Worm (Caenorhabditis elegans) whole organism, L4 larva: ENCODE data around the gene cnb-1.

Source experiments
- D1046.2 ChIP-seq: fragments of 200-800 bp; sonication (Bioruptor generic); IDR thresholded peaks from 2 replicates; pipeline ENCODE4 v1.3.6; 2022; ENCODE audit warnings: missing genetic modification characterization, missing compliant biosample characterization
- F49E8.2 ChIP-seq: sonication (generic microtip); optimal IDR thresholded peaks from 2 replicates; lab custom pipeline; 2016; ENCODE audit warnings: missing compliant biosample characterization, mild to moderate bottlenecking, missing genetic modification characterization, borderline replicate concordance
- R02D3.7 ChIP-seq: fragments of 150-350 bp; sonication (generic microtip); optimal IDR thresholded peaks from 3 replicates; lab custom pipeline; 2014; ENCODE audit warnings: missing biosample characterization, missing genetic modification characterization
- T26A8.4 ChIP-seq: fragments of 200-800 bp; sonication (Bioruptor generic); IDR thresholded peaks from 2 replicates; pipeline ENCODE4 v1.3.6; 2022; ENCODE audit warnings: missing genetic modification characterization, missing compliant biosample characterization
- Y5F2A.4 ChIP-seq: fragments of 200-800 bp; sonication (Bioruptor generic); optimal IDR thresholded peaks from 2 replicates; lab custom pipeline; 2018; ENCODE audit warnings: mild to moderate bottlenecking, missing genetic modification characterization, missing compliant biosample characterization
- ZK337.2 ChIP-seq: fragments of 200-800 bp; sonication (Bioruptor generic); IDR thresholded peaks from 2 replicates; pipeline ENCODE4 v1.3.6; 2022; ENCODE audit warnings: missing genetic modification reagents, missing genetic modification characterization, missing compliant biosample characterization
- aha-1 ChIP-seq: fragments of 150-350 bp; peaks from one replicate; lab custom pipeline; 2014; ENCODE audit warnings: missing biosample characterization, missing genetic modification characterization
- ceh-28 ChIP-seq: fragments of 150-350 bp; optimal IDR thresholded peaks from 2 replicates; lab custom pipeline; 2014; ENCODE audit warnings: missing biosample characterization, missing genetic modification reagents, missing genetic modification characterization
- ceh-44 ChIP-seq: fragments of 200-800 bp; sonication (Bioruptor generic); IDR thresholded peaks from 2 replicates; pipeline ENCODE4 v1.3.6; 2022; ENCODE audit warnings: missing genetic modification reagents, missing genetic modification characterization, missing compliant biosample characterization
- daf-16 ChIP-seq, 3 experiments: sonication (generic microtip); optimal IDR thresholded peaks; 2 replicates each; lab custom pipeline; 2016 to 2017; ENCODE audit warnings: missing genetic modification characterization in 3 of 3, missing genetic modification reagents in 3 of 3, mild to moderate bottlenecking in 2 of 3, missing compliant biosample characterization in 2 of 3, missing biosample characterization in 1 of 3, moderate library complexity in 1 of 3
- dmd-8 ChIP-seq: fragments of 200-800 bp; sonication (Bioruptor generic); IDR thresholded peaks from 2 replicates; pipeline ENCODE4 v1.3.6; 2022; ENCODE audit warnings: missing genetic modification characterization, missing compliant biosample characterization
- dmd-9 ChIP-seq: fragments of 200-800 bp; sonication (Bioruptor generic); IDR thresholded peaks from 2 replicates; pipeline ENCODE4 v1.3.6; 2022; ENCODE audit warnings: missing genetic modification reagents, missing genetic modification characterization, missing compliant biosample characterization
- dpl-1 ChIP-seq: fragments of 150-350 bp; optimal IDR thresholded peaks from 2 replicates; lab custom pipeline; 2014; ENCODE audit warnings: missing biosample characterization, missing genetic modification reagents, missing genetic modification characterization
- dve-1 ChIP-seq: sonication (generic microtip); optimal IDR thresholded peaks from 2 replicates; lab custom pipeline; 2017; ENCODE audit warnings: antibody characterized with exemption, mild to moderate bottlenecking, missing genetic modification characterization, missing compliant biosample characterization; ENCODE audit not compliant: insufficient read depth
- egl-43 ChIP-seq: fragments of 200-800 bp; sonication (Bioruptor generic); IDR thresholded peaks from 2 replicates; pipeline ENCODE4 v1.3.6; 2022; ENCODE audit warnings: missing genetic modification reagents, missing genetic modification characterization, missing compliant biosample characterization
- gei-8 ChIP-seq: fragments of 200-800 bp; sonication (Bioruptor generic); optimal IDR thresholded peaks from 2 replicates; lab custom pipeline; 2018; ENCODE audit warnings: mild to moderate bottlenecking, missing genetic modification characterization, missing compliant biosample characterization
- hlh-11 ChIP-seq: fragments of 200-800 bp; sonication (Bioruptor generic); optimal IDR thresholded peaks from 2 replicates; lab custom pipeline; 2018; ENCODE audit warnings: mild to moderate bottlenecking, missing genetic modification characterization, missing compliant biosample characterization
- hlh-30 ChIP-seq: sonication (generic microtip); optimal IDR thresholded peaks from 2 replicates; lab custom pipeline; 2017; ENCODE audit warnings: antibody characterized with exemption, mild to moderate bottlenecking, missing genetic modification characterization, missing compliant biosample characterization; ENCODE audit not compliant: insufficient read depth
- jun-1 ChIP-seq: fragments of 150-350 bp; optimal IDR thresholded peaks from 2 replicates; lab custom pipeline; 2014; ENCODE audit warnings: missing biosample characterization, missing genetic modification reagents, missing genetic modification characterization
- lim-7 ChIP-seq: fragments of 200-800 bp; sonication (Bioruptor generic); IDR thresholded peaks from 2 replicates; pipeline ENCODE4 v1.3.6; 2022; ENCODE audit warnings: missing genetic modification characterization, missing compliant biosample characterization
- lin-13 ChIP-seq: fragments of 150-350 bp; optimal IDR thresholded peaks from 2 replicates; lab custom pipeline; 2014; ENCODE audit warnings: missing biosample characterization, missing genetic modification reagents, missing genetic modification characterization
- lin-38 ChIP-seq: fragments of 200-800 bp; sonication (Bioruptor generic); IDR thresholded peaks from 2 replicates; pipeline ENCODE4 v1.3.6; 2022; ENCODE audit warnings: missing genetic modification reagents, missing genetic modification characterization, missing compliant biosample characterization
- mxl-2 ChIP-seq: fragments of 200-800 bp; sonication (Bioruptor generic); conservative IDR thresholded peaks from 2 replicates; pipeline ENCODE4 v1.3.6; 2022; ENCODE audit warnings: missing genetic modification reagents, missing genetic modification characterization, missing compliant biosample characterization
- mxl-3 ChIP-seq: fragments of 200-800 bp; sonication (Bioruptor generic); optimal IDR thresholded peaks from 2 replicates; lab custom pipeline; 2018; ENCODE audit warnings: mild to moderate bottlenecking, missing genetic modification characterization, missing compliant biosample characterization
- nhr-102 ChIP-seq: sonication (generic microtip); optimal IDR thresholded peaks from 2 replicates; lab custom pipeline; 2016; ENCODE audit warnings: mild to moderate bottlenecking, missing genetic modification characterization, moderate library complexity, missing compliant biosample characterization
- nhr-28 ChIP-seq: fragments of 150-350 bp; optimal IDR thresholded peaks from 2 replicates; lab custom pipeline; 2014; ENCODE audit warnings: missing biosample characterization, missing genetic modification characterization
- nhr-41 ChIP-seq: fragments of 200-800 bp; sonication (Bioruptor generic); IDR thresholded peaks from 2 replicates; pipeline ENCODE4 v1.3.6; 2022; ENCODE audit warnings: missing genetic modification reagents, missing genetic modification characterization, missing compliant biosample characterization
- nhr-77 ChIP-seq: fragments of 150-350 bp; optimal IDR thresholded peaks from 2 replicates; lab custom pipeline; 2014; ENCODE audit warnings: missing biosample characterization, missing genetic modification characterization
- php-3 ChIP-seq: fragments of 200-800 bp; sonication (Bioruptor generic); IDR thresholded peaks from 2 replicates; pipeline ENCODE4 v1.3.6; 2022; ENCODE audit warnings: missing genetic modification reagents, missing genetic modification characterization, missing compliant biosample characterization
- pqm-1 ChIP-seq: sonication (generic microtip); optimal IDR thresholded peaks from 2 replicates; lab custom pipeline; 2017; ENCODE audit warnings: missing biosample characterization, missing genetic modification characterization
- snpc-4 ChIP-seq: fragments of 150-350 bp; optimal IDR thresholded peaks from 2 replicates; lab custom pipeline; 2014; ENCODE audit warnings: missing biosample characterization, missing genetic modification characterization
- unc-62 ChIP-seq, 3 experiments: fragments of 150-350 bp in 1 of 3; sonication (generic microtip); optimal IDR thresholded peaks in 2 of 3; peaks in 1 of 3; 1 replicate in 1 of 3; 2 replicates in 2 of 3; lab custom pipeline; 2014 to 2017; ENCODE audit warnings: missing biosample characterization in 3 of 3, missing genetic modification characterization in 3 of 3, missing genetic modification reagents in 3 of 3, missing genotype in 1 of 3
- zfp-2 ChIP-seq: sonication (generic microtip); optimal IDR thresholded peaks from 2 replicates; lab custom pipeline; 2016; ENCODE audit warnings: mild to moderate bottlenecking, missing genetic modification characterization, missing compliant biosample characterization
- zfp-3 ChIP-seq: fragments of 200-800 bp; sonication (Bioruptor generic); conservative IDR thresholded peaks from 2 replicates; pipeline ENCODE4 v1.3.6; 2022; ENCODE audit warnings: missing genetic modification reagents, missing genetic modification characterization, missing compliant biosample characterization
- ztf-11 ChIP-seq: fragments of 150-350 bp; optimal IDR thresholded peaks from 2 replicates; lab custom pipeline; 2014; ENCODE audit warnings: missing biosample characterization, missing genetic modification characterization

The cnb-1 gene

ce11 chrV:11398616-11399015, 23.1 kb downstream of the cnb-1 start, which contains the start of gene nas-17:
nas-17 (plus strand) TSS chrV:11398916.
- TF ChIP-seq ceh-28 (no peak), ZK337.2 (no peak), ceh-44 (GFP tag; lab: Robert Waterston, UW) (no peak), mxl-2 (GFP tag; lab: Robert Waterston, UW) (no peak), egl-43 (no peak), lin-38 (no peak), gei-8 (GFP tag; lab: Kevin White, UChicago) (no peak), jun-1 (tag; lab: Kevin White, UChicago) (no peak)
- TF ChIP-seq, all 104 proteins: peak for 0

DNA sequence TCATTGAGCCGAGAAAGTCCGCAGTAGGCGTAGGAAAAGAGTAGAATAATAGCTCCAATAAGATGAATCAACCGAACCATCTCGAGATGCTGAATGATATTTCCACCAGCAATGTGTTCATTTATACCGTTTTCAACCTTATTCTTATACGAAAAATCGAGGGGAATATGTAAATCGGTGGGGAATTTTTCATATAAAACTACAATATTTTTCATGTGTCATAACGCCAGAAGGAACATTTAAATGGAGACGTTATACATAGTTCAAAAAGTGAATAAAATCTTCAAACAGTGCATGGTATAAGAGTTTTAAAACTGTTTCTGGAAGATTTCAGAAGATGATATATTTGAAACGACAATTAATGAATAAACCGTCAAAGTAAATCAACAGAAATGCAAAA, 27.1 kb downstream of the cnb-1 start, which contains the start of gene nas-19:
TSS of gene nas-19 (minus strand) at position 101 of the 400 bp plus-strand sequence.
- TF ChIP-seq aha-1 (tag; lab: Kevin White, UChicago) (peak; percentile 66), lim-7 (no peak)

- TF ChIP-seq mxl-3 (GFP tag; lab: Kevin White, UChicago) (peak; percentile 21), R02D3.7 (tag; lab: Kevin White, UChicago) (no peak), nhr-41 (GFP tag; lab: Robert Waterston, UW) (no peak), daf-16 (GFP tag; optimal IDR thresholded peaks at IDR 0.05; lab: Kevin White, UChicago) (no peak), daf-16 (tag; optimal IDR thresholded peaks at IDR 0.05; lab: Kevin White, UChicago) (peak; percentile 50), dmd-9 (GFP tag; lab: Robert Waterston, UW) (no peak), pqm-1 (tag; lab: Kevin White, UChicago) (peak; percentile 34), lin-13 (GFP tag; lab: Kevin White, UChicago) (no peak)
- TF ChIP-seq, all 104 proteins: peak for 3
These were observed 27.5 kb downstream of the cnb-1 start for ce11 chrV:11403059-11403458.

DNA sequence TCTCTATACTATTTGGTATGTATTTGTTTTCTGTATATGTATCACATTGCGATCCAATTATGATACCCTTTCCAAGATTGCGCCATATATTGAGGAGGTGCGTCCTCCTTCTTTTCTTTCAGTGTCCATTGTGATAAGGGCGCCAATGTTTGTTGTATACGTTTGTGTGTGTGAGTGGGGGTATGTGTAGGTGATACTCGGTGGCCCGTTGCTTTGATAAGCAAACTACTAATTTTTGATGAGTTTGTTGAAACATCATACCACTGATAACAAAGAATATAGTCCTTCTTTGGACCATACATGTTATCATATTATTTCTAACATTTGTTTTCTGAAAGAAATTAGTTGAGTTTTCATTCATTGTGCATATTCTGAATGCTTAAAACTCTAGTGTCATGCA, 28.2 kb downstream of the cnb-1 start:
- TF ChIP-seq pqm-1 (tag; lab: Kevin White, UChicago) (peak; percentile 64), nhr-102 (tag; lab: Kevin White, UChicago) (no peak), dmd-8 (no peak), dve-1 (tag; lab: Kevin White, UChicago) (peak; percentile 53), php-3 (GFP tag; lab: Robert Waterston, UW) (0 out of 2 replicates have a peak, but pooled peaks have one; percentile 38), mxl-3 (GFP tag; lab: Kevin White, UChicago) (no peak), D1046.2 (GFP tag; lab: Robert Waterston, UW) (no peak), ztf-11 (tag; lab: Kevin White, UChicago) (no peak), F49E8.2 (no peak), zfp-2 (tag; lab: Kevin White, UChicago) (no peak), hlh-11 (tag; lab: Kevin White, UChicago) (peak; percentile 55), aha-1 (tag; lab: Kevin White, UChicago) (peak; percentile 44), hlh-30 (tag; lab: Kevin White, UChicago) (no peak), zfp-3 (no peak), nhr-28 (tag; lab: Kevin White, UChicago) (peak; percentile 32), snpc-4 (tag; lab: Kevin White, UChicago) (no peak), lin-38 (no peak), dpl-1 (GFP tag; lab: Kevin White, UChicago) (no peak), T26A8.4 (GFP tag; lab: Robert Waterston, UW) (no peak), daf-16 (GFP tag; optimal IDR thresholded peaks at IDR 0.05; lab: Kevin White, UChicago) (no peak), daf-16 (tag; optimal IDR thresholded peaks at IDR 0.05; lab: Kevin White, UChicago) (peak; percentile 76), nhr-77 (no peak)

DNA sequence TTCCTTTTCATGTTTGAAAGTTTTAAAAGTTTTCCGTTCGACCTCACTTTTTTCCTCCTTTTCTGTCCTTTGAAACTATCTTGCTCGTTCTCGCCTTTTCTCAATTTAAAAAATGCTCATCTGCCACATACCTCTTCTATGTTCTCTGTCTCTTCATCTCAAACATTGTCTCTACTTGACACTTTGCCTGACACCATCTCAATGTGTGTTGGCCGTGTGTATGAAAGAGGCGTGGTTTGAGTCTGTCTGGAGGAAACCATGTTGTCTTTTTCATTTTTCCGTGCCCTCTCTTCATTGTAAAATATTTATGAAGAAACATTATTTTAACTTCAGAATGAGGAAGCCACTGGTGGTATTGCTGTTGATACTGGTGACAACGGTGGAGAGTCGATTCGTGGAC, 31.7 kb downstream of the cnb-1 start, which contains the start of gene K03B8.6:
TSS of gene K03B8.6 (plus strand) at position 334 of the 400 bp plus-strand sequence.
- TF ChIP-seq Y5F2A.4 (no peak), unc-62 (GFP tag; optimal IDR thresholded peaks at IDR 0.05 in 1 of 2; lab: Kevin White, UChicago) (peak in 1 of 2 experiments; percentile 64), unc-62 (tag; optimal IDR thresholded peaks at IDR 0.05; lab: Kevin White, UChicago) (no peak), aha-1 (tag; lab: Kevin White, UChicago) (peak; percentile 70)
